Worm (Caenorhabditis elegans) whole organism, L4 larva: Measurements from ENCODE around the gene F37B4.10.

Experiments used
- F10B5.3 ChIP-seq: sonication (generic microtip); optimal IDR thresholded peaks from 2 replicates; lab custom pipeline; 2016; ENCODE audit warnings: mild to moderate bottlenecking, missing genetic modification characterization, missing compliant biosample characterization
- Y48G9A.11 ChIP-seq: fragments of 200-800 bp; sonication (Bioruptor generic); IDR thresholded peaks from 2 replicates; pipeline ENCODE4 v1.3.6; 2022; ENCODE audit warnings: missing genetic modification reagents, missing genetic modification characterization, missing compliant biosample characterization
- ZK337.2 ChIP-seq: fragments of 200-800 bp; sonication (Bioruptor generic); IDR thresholded peaks from 2 replicates; pipeline ENCODE4 v1.3.6; 2022; ENCODE audit warnings: missing genetic modification reagents, missing genetic modification characterization, missing compliant biosample characterization
- aly-2 ChIP-seq: sonication (generic microtip); optimal IDR thresholded peaks from 2 replicates; lab custom pipeline; 2018; ENCODE audit warnings: missing biosample characterization, missing genetic modification characterization
- ama-1 ChIP-seq: fragments of 150-350 bp; optimal IDR thresholded peaks from 2 replicates; lab custom pipeline; 2014; ENCODE audit warnings: inconsistent platforms, mixed read lengths
- ceh-28 ChIP-seq: fragments of 150-350 bp; optimal IDR thresholded peaks from 2 replicates; lab custom pipeline; 2014; ENCODE audit warnings: missing biosample characterization, missing genetic modification reagents, missing genetic modification characterization
- ceh-82 ChIP-seq: sonication (generic microtip); optimal IDR thresholded peaks from 2 replicates; lab custom pipeline; 2017; ENCODE audit warnings: missing biosample characterization, missing genetic modification characterization
- cey-2 ChIP-seq: sonication (generic microtip); optimal IDR thresholded peaks from 3 replicates; lab custom pipeline; 2017; ENCODE audit warnings: missing genetic modification characterization, mild to moderate bottlenecking, missing compliant biosample characterization, antibody characterized with exemption, borderline replicate concordance; ENCODE audit not compliant: insufficient read depth
- daf-16 ChIP-seq, 3 experiments: sonication (generic microtip); optimal IDR thresholded peaks; 2 replicates each; lab custom pipeline; 2016 to 2017; ENCODE audit warnings: missing genetic modification characterization in 3 of 3, missing genetic modification reagents in 3 of 3, mild to moderate bottlenecking in 2 of 3, missing compliant biosample characterization in 2 of 3, missing biosample characterization in 1 of 3, moderate library complexity in 1 of 3
- dmd-6 ChIP-seq: fragments of 200-800 bp; sonication (Bioruptor generic); IDR thresholded peaks from 2 replicates; pipeline ENCODE4 v1.3.6; 2022; ENCODE audit warnings: missing genetic modification reagents, missing genetic modification characterization, missing compliant biosample characterization
- duxl-1 ChIP-seq: sonication (generic microtip); optimal IDR thresholded peaks from 2 replicates; lab custom pipeline; 2016; ENCODE audit warnings: mild to moderate bottlenecking, missing genetic modification characterization, moderate library complexity, missing compliant biosample characterization; ENCODE audit not compliant: poor library complexity
- egl-43 ChIP-seq: fragments of 200-800 bp; sonication (Bioruptor generic); IDR thresholded peaks from 2 replicates; pipeline ENCODE4 v1.3.6; 2022; ENCODE audit warnings: missing genetic modification reagents, missing genetic modification characterization, missing compliant biosample characterization
- fos-1 ChIP-seq: fragments of 150-350 bp; optimal IDR thresholded peaks from 2 replicates; lab custom pipeline; 2014; ENCODE audit warnings: missing biosample characterization, missing genetic modification characterization
- hlh-30 ChIP-seq: sonication (generic microtip); optimal IDR thresholded peaks from 2 replicates; lab custom pipeline; 2017; ENCODE audit warnings: antibody characterized with exemption, mild to moderate bottlenecking, missing genetic modification characterization, missing compliant biosample characterization; ENCODE audit not compliant: insufficient read depth
- lim-7 ChIP-seq: fragments of 200-800 bp; sonication (Bioruptor generic); IDR thresholded peaks from 2 replicates; pipeline ENCODE4 v1.3.6; 2022; ENCODE audit warnings: missing genetic modification characterization, missing compliant biosample characterization
- lin-13 ChIP-seq: fragments of 150-350 bp; optimal IDR thresholded peaks from 2 replicates; lab custom pipeline; 2014; ENCODE audit warnings: missing biosample characterization, missing genetic modification reagents, missing genetic modification characterization
- lsy-2 ChIP-seq, 2 experiments: fragments of 150-350 bp in 1 of 2; sonication (generic microtip) in 1 of 2; optimal IDR thresholded peaks; 2 replicates each; lab custom pipeline; 2014 to 2017; ENCODE audit warnings: missing biosample characterization in 2 of 2, missing genetic modification characterization in 2 of 2
- madf-5 ChIP-seq, 2 experiments: fragments of 200-800 bp; sonication (Bioruptor generic); IDR thresholded peaks; 2 replicates each; pipeline ENCODE4 v1.3.6; 2022; ENCODE audit warnings: missing compliant biosample characterization in 2 of 2, missing genetic modification characterization in 2 of 2
- mdl-1 ChIP-seq, 2 experiments: fragments of 150-350 bp in 1 of 2; sonication (generic microtip) in 1 of 2; optimal IDR thresholded peaks; 2 replicates each; lab custom pipeline; 2014 to 2017; ENCODE audit warnings: missing biosample characterization in 2 of 2, missing genetic modification characterization in 2 of 2
- mep-1 ChIP-seq: fragments of 150-350 bp; sonication (generic microtip); optimal IDR thresholded peaks from 3 replicates; lab custom pipeline; 2014; ENCODE audit warnings: missing biosample characterization, missing genetic modification characterization
- mxl-2 ChIP-seq: fragments of 200-800 bp; sonication (Bioruptor generic); conservative IDR thresholded peaks from 2 replicates; pipeline ENCODE4 v1.3.6; 2022; ENCODE audit warnings: missing genetic modification reagents, missing genetic modification characterization, missing compliant biosample characterization
- nhr-28 ChIP-seq: fragments of 150-350 bp; optimal IDR thresholded peaks from 2 replicates; lab custom pipeline; 2014; ENCODE audit warnings: missing biosample characterization, missing genetic modification characterization
- nhr-76 ChIP-seq: fragments of 150-350 bp; optimal IDR thresholded peaks from 2 replicates; lab custom pipeline; 2014; ENCODE audit warnings: missing biosample characterization, missing genetic modification characterization
- pha-4 ChIP-seq, 2 experiments: fragments of 150-350 bp in 1 of 2; fragments of 200-800 bp in 1 of 2; sonication (Bioruptor generic) in 1 of 2; IDR thresholded peaks in 1 of 2; optimal IDR thresholded peaks in 1 of 2; 2 replicates each; pipeline versions ENCODE4 v1.3.6 to Lab custom; 2014 to 2022; ENCODE audit warnings: missing genetic modification characterization in 2 of 2, missing genetic modification reagents in 2 of 2, missing biosample characterization in 1 of 2, missing compliant biosample characterization in 1 of 2
- php-3 ChIP-seq: fragments of 200-800 bp; sonication (Bioruptor generic); IDR thresholded peaks from 2 replicates; pipeline ENCODE4 v1.3.6; 2022; ENCODE audit warnings: missing genetic modification reagents, missing genetic modification characterization, missing compliant biosample characterization
- pqm-1 ChIP-seq: sonication (generic microtip); optimal IDR thresholded peaks from 2 replicates; lab custom pipeline; 2017; ENCODE audit warnings: missing biosample characterization, missing genetic modification characterization
- skn-1 ChIP-seq: fragments of 150-350 bp; optimal IDR thresholded peaks from 2 replicates; lab custom pipeline; 2014; ENCODE audit warnings: missing biosample characterization, missing genetic modification characterization
- unc-62 ChIP-seq, 3 experiments: fragments of 150-350 bp in 1 of 3; sonication (generic microtip); optimal IDR thresholded peaks in 2 of 3; peaks in 1 of 3; 1 replicate in 1 of 3; 2 replicates in 2 of 3; lab custom pipeline; 2014 to 2017; ENCODE audit warnings: missing biosample characterization in 3 of 3, missing genetic modification characterization in 3 of 3, missing genetic modification reagents in 3 of 3, missing genotype in 1 of 3
- zag-1 ChIP-seq: fragments of 150-350 bp; optimal IDR thresholded peaks from 2 replicates; lab custom pipeline; 2014; ENCODE audit warnings: missing biosample characterization, missing genetic modification characterization
- zip-11 ChIP-seq: fragments of 200-800 bp; sonication (Bioruptor generic); IDR thresholded peaks from 2 replicates; pipeline ENCODE4 v1.3.6; 2022; ENCODE audit warnings: missing genetic modification characterization, missing compliant biosample characterization
- ztf-7 ChIP-seq: fragments of 150-350 bp; optimal IDR thresholded peaks from 2 replicates; lab custom pipeline; 2014; ENCODE audit warnings: missing biosample characterization, missing genetic modification characterization

Gene F37B4.10

ce11 chrV:2855473-2855872 lies 21.9 kb downstream of the F37B4.10 start, which contains the start of gene srj-57:
TSS of gene srj-57 (minus strand) at chrV:2855573.
- TF ChIP-seq mxl-2 (GFP tag; lab: Robert Waterston, UW) (no peak), hlh-30 (tag; lab: Kevin White, UChicago) (no peak), pha-4 (GFP tag; IDR thresholded peaks at IDR 0.05; lab: Robert Waterston, UW) (no peak), pha-4 (tag; optimal IDR thresholded peaks at IDR 0.05; lab: Kevin White, UChicago) (no peak), pqm-1 (tag; lab: Kevin White, UChicago) (no peak), zip-11 (GFP tag; lab: Robert Waterston, UW) (no peak), zag-1 (tag; lab: Kevin White, UChicago) (no peak), egl-43 (GFP tag; lab: Robert Waterston, UW) (no peak)

DNA sequence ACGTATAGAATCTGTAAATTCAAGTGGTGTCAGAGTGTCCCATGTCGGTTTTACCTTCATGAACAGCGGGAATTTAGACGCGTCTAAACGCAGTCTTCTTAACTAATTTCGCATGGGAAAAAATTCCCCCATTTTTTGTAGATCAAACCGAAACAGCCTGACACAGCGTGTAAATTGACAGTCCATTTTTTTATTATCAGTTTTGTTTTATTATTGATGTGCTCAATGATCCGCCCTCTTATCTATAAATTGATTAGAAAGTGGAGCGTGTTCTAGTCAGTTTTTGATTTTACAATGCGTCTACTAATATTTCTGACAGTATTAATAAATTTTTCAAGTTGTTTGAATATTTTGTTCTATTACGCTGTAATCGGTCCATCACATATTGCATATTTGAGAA lies 28.3 kb downstream of the F37B4.10 start, which contains the start of gene ugt-53:
ugt-53 (plus strand) TSS at position 273 of the 400 bp plus-strand sequence.
- peak; percentile 90 for TF ChIP-seq dmd-6 (GFP tag; lab: Robert Waterston, UW)
- peak; percentile 70 for TF ChIP-seq php-3
- TF ChIP-seq lin-13: no peak
- TF ChIP-seq pqm-1 (tag; lab: Kevin White, UChicago): peak; percentile 43
- no peak for TF ChIP-seq ceh-28
- no peak for TF ChIP-seq unc-62 (GFP tag; optimal IDR thresholded peaks at IDR 0.05 in 1 of 2; lab: Kevin White, UChicago)
- no peak for TF ChIP-seq unc-62 (tag; optimal IDR thresholded peaks at IDR 0.05; lab: Kevin White, UChicago)
- TF ChIP-seq nhr-76 (tag; lab: Kevin White, UChicago): no peak
- TF ChIP-seq nhr-28 (tag; lab: Kevin White, UChicago): peak; percentile 84
- TF ChIP-seq mdl-1 (tag; optimal IDR thresholded peaks at IDR 0.05; lab: Kevin White, UChicago): no peak
- no peak for TF ChIP-seq ztf-7 (tag; lab: Kevin White, UChicago)
- no peak for TF ChIP-seq daf-16 (GFP tag; optimal IDR thresholded peaks at IDR 0.05; lab: Kevin White, UChicago)
- peak; percentile 45 for TF ChIP-seq daf-16 (tag; optimal IDR thresholded peaks at IDR 0.05; lab: Kevin White, UChicago)
- TF ChIP-seq, all 104 proteins: peak for 5

DNA sequence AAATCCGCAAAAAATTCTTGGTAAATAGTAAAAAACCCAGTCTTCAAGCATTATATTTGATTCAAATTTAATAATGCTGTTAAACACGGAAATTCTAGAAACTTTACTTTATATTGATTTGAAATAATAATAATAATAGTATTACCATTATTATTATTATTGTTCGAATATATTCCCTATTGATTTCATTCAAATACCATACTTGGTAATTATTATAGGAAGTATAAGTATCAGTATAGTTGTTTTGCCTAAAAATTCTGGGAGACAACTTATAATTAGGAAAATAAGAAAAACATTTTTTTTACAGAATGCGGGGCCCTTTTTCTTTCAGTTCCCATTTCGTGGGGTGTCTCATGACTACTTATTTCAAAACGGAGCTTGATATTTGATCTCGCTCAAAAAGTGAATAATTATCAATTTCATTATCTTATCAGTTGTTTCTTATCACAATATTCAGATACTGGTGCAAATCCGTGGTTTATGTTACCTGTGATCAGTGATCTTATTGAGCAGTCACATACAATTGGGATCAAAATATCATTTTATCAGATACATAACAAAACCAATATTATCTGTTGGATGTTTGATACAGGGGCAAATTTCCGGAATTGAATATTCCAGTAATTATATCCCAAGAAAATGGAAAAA lies 29.0 kb downstream of the F37B4.10 start, which contains the start of gene srj-49:
srj-49 (minus strand) TSS at position 51 of the 648 bp plus-strand sequence.
- TF ChIP-seq dmd-6 (GFP tag; lab: Robert Waterston, UW) (peak; percentile 91), ceh-82 (tag; lab: Kevin White, UChicago) (no peak), daf-16 (GFP tag; optimal IDR thresholded peaks at IDR 0.05; lab: Kevin White, UChicago) (no peak), daf-16 (tag; optimal IDR thresholded peaks at IDR 0.05; lab: Kevin White, UChicago) (peak; percentile 56), nhr-28 (tag; lab: Kevin White, UChicago) (peak; percentile 68), ZK337.2 (GFP tag; lab: Robert Waterston, UW) (no peak), cey-2 (tag; lab: Kevin White, UChicago) (no peak), F10B5.3 (tag; lab: Kevin White, UChicago) (no peak), pqm-1 (tag; lab: Kevin White, UChicago) (peak; percentile 74)
- TF ChIP-seq, all 104 proteins: peak for 4

ce11 chrV:2845771-2846170 lies 31.6 kb downstream of the F37B4.10 start, which contains the start of gene srj-44:
TSS of gene srj-44 (minus strand) at chrV:2845871.
- TF ChIP-seq aly-2 (tag; lab: Kevin White, UChicago) (no peak), skn-1 (tag; lab: Kevin White, UChicago) (no peak), lsy-2 (tag; optimal IDR thresholded peaks at IDR 0.05; lab: Kevin White, UChicago) (no peak), fos-1 (tag; lab: Kevin White, UChicago) (no peak), duxl-1 (no peak), lim-7 (GFP tag; lab: Robert Waterston, UW) (no peak), ama-1 (lab: Kevin White, UChicago) (no peak), madf-5 (GFP tag; IDR thresholded peaks at IDR 0.05; lab: Robert Waterston, UW) (no peak), mep-1 (tag; lab: Kevin White, UChicago) (no peak), Y48G9A.11 (GFP tag; lab: Robert Waterston, UW) (no peak)
- TF ChIP-seq, all 104 proteins: peak for 0
